Worm (Caenorhabditis elegans) whole organism, midembryonic: ENCODE results near the gene T19C9.10.

Experiments used
- T22C8.4 ChIP-seq: fragments of 200-800 bp; sonication (Bioruptor generic); IDR thresholded peaks from 2 replicates; pipeline ENCODE4 v1.3.6; 2022; ENCODE audit warnings: missing genetic modification characterization, missing compliant biosample characterization
- cog-1 ChIP-seq: sonication (generic microtip); optimal IDR thresholded peaks from 2 replicates; lab custom pipeline; 2016; ENCODE audit warnings: missing genetic modification characterization, missing compliant biosample characterization
- flt-1 ChIP-seq: fragments of 200-800 bp; sonication (Bioruptor generic); IDR thresholded peaks from 2 replicates; pipeline ENCODE4 v1.3.6; 2022; ENCODE audit warnings: missing genetic modification characterization, missing compliant biosample characterization
- klf-2 ChIP-seq: fragments of 200-800 bp; sonication (Bioruptor generic); conservative IDR thresholded peaks from 2 replicates; pipeline ENCODE4 v1.3.6; 2022; ENCODE audit warnings: missing genetic modification reagents, missing genetic modification characterization, missing compliant biosample characterization
- med-1 ChIP-seq: sonication (generic microtip); optimal IDR thresholded peaks from 2 replicates; lab custom pipeline; 2017; ENCODE audit warnings: missing genetic modification characterization, mild to moderate bottlenecking, missing compliant biosample characterization, antibody characterized with exemption, missing genetic modification reagents; ENCODE audit not compliant: insufficient read depth
- ref-1 ChIP-seq: fragments of 200-800 bp; sonication (Bioruptor generic); conservative IDR thresholded peaks from 2 replicates; pipeline ENCODE4 v1.3.6; 2022; ENCODE audit warnings: missing genetic modification reagents, missing genetic modification characterization, missing compliant biosample characterization
- tab-1 ChIP-seq: fragments of 200-800 bp; sonication (Bioruptor generic); IDR thresholded peaks from 2 replicates; pipeline ENCODE4 v1.3.6; 2022; ENCODE audit warnings: missing genetic modification characterization, missing compliant biosample characterization
- ztf-23 ChIP-seq: fragments of 200-800 bp; sonication (Bioruptor generic); IDR thresholded peaks from 2 replicates; pipeline ENCODE4 v1.3.6; 2022; ENCODE audit warnings: missing genetic modification reagents, missing genetic modification characterization, missing compliant biosample characterization
- ztf-29 ChIP-seq: fragments of 200-800 bp; sonication (Bioruptor generic); IDR thresholded peaks from 2 replicates; pipeline ENCODE4 v1.3.6; 2022; ENCODE audit warnings: missing genetic modification reagents, missing genetic modification characterization, missing compliant biosample characterization

DNA sequence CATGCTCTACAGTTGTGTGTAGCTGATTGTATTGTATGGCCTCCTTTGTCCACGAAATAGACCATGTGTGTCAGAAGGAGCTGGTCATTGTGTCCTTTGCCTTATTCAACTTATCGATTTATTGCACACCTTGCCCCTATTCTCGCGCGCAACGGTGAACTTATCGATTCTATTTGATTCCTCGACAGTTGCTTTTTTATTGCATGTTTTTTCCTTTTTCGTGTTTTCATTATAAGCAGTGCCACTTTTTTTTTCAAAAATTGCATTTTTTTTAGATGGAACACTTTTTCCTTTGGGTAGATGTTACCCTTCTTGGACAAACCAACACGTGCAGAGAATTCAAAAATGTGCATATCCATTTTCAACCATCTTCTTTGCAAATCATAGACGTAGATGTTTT, 36.9 kb downstream of the T19C9.10 start, which contains the start of gene K10G4.10:
- no peak for TF ChIP-seq ztf-23 (GFP tag; lab: Robert Waterston, UW)
- no peak for TF ChIP-seq med-1
- no peak for TF ChIP-seq ref-1 (GFP tag; lab: Robert Waterston, UW)
- no peak for TF ChIP-seq ztf-29 (GFP tag; lab: Robert Waterston, UW)
- no peak for TF ChIP-seq tab-1 (GFP tag; lab: Robert Waterston, UW)
- TF ChIP-seq flt-1 (GFP tag; lab: Robert Waterston, UW): no peak
- TF ChIP-seq cog-1 (tag; lab: Kevin White, UChicago): no peak
- no peak for TF ChIP-seq klf-2 (GFP tag; lab: Robert Waterston, UW)
- no peak for TF ChIP-seq T22C8.4 (GFP tag; lab: Robert Waterston, UW)
